Fruit fly (Drosophila melanogaster): ENCODE measurements around the gene Ncc69.

Gene Ncc69

DNA sequence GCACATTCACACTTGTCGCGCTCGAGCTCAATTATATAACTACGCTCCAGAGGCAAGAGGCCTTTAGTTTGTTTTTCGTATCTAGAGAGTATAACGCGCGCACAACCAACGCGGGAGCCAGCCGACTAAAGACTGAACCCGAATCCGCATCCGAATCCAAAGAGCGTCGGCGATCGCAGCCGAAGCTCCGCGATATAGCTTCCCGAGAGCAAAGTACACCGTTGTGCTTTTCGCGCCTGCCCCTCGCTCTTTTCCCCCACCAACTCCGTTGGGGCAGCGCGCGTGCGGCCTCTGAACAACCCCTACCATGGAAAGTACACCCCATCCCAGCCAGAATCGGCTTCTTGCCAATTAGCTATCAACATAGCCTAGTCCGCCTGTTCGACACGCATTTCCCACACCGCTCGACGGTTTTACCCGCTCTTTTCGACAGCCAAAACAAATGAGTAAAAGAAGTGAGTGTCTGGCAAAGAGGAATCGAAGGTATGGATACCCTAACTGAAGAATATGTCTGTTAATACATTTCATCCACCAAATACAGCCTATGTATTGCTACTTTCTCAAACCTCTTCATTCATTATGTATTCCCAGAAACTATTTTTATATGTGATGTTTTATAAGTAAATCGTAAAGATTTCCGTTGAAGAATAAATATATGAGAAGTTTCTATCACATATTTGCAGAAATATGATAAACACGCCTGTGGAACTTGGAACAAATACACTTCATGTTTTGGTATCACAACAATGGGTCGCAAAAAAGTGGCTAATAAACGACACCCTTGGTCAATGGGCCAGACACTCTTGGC lies 17.5 kb upstream of the Ncc69 start (continued):
- TF ChIP-seq Chrac-16 (GFP tag; optimal IDR thresholded peaks at IDR 0.05), result no peak
- TF ChIP-seq C15 (GFP tag; IDR thresholded peaks at IDR 0.05), result peak; percentile 34; the same call in 1 of the 3 replicates
- TF ChIP-seq Drgx (GFP tag; IDR thresholded peaks at IDR 0.05), result peak; percentile 90
- no peak for TF ChIP-seq CG11085 (GFP tag; IDR thresholded peaks at IDR 0.05)
- peak; percentile 54; the same call in 1 of the 2 replicates for TF ChIP-seq amos (GFP tag; IDR thresholded peaks at IDR 0.05; ENCODE audit: partially characterized antibody)
- no peak for TF ChIP-seq CG31441 (GFP tag; IDR thresholded peaks at IDR 0.05)
- TF ChIP-seq NC2α (GFP tag; optimal IDR thresholded peaks at IDR 0.05), result no peak
- no peak for TF ChIP-seq vnd (GFP tag; IDR thresholded peaks at IDR 0.05; ENCODE audit: partially characterized antibody)
- no peak for TF ChIP-seq Dref (GFP tag; IDR thresholded peaks at IDR 0.05)
- TF ChIP-seq CG34224 (GFP tag; IDR thresholded peaks at IDR 0.05; ENCODE audit: partially characterized antibody), result peak; percentile 43; the same call in 1 of the 3 replicates
- peak; percentile 21; the same call in 1 of the 2 replicates for TF ChIP-seq HLH3B (GFP tag; IDR thresholded peaks at IDR 0.05)
- TF ChIP-seq Ptx1 (GFP tag; IDR thresholded peaks at IDR 0.05), result peak; percentile 14; the same call in 1 of the 2 replicates
- no peak for TF ChIP-seq ewg (GFP tag; optimal IDR thresholded peaks at IDR 0.05)
- TF ChIP-seq CG11247 (GFP tag; IDR thresholded peaks at IDR 0.05), result no peak
- peak; percentile 8 for TF ChIP-seq tap (tag; optimal IDR thresholded peaks at IDR 0.05)
- no peak for TF ChIP-seq jumu (GFP tag; optimal IDR thresholded peaks at IDR 0.05)
- no peak for TF ChIP-seq dati (GFP tag; IDR thresholded peaks at IDR 0.05)
- no peak for TF ChIP-seq CG16813 (GFP tag; IDR thresholded peaks at IDR 0.05; ENCODE audit: partially characterized antibody)
- no peak for TF ChIP-seq CG8478 (optimal IDR thresholded peaks at IDR 0.05)
- no peak for TF ChIP-seq CG11695 (GFP tag; IDR thresholded peaks at IDR 0.05)
- no peak for TF ChIP-seq psq (GFP tag; optimal IDR thresholded peaks at IDR 0.05)
- no peak for TF ChIP-seq esg (GFP tag; conservative IDR thresholded peaks at IDR 0.05)
- TF ChIP-seq toy (GFP tag; IDR thresholded peaks at IDR 0.05), result no peak
- no peak for TF ChIP-seq ATbp (GFP tag; optimal IDR thresholded peaks at IDR 0.05)
- peak; percentile 12; the same call in 1 of the 2 replicates for TF ChIP-seq E2f2 (GFP tag; IDR thresholded peaks at IDR 0.05)
- no peak for TF ChIP-seq ems (GFP tag; optimal IDR thresholded peaks at IDR 0.05)
- TF ChIP-seq Bgb (GFP tag; IDR thresholded peaks at IDR 0.05; ENCODE audit: partially characterized antibody), result peak; percentile 58; the same call in 1 of the 2 replicates
- TF ChIP-seq bab2 (GFP tag; optimal IDR thresholded peaks at IDR 0.05), result no peak
- peak; percentile 21 for TF ChIP-seq CG13775 (GFP tag; optimal IDR thresholded peaks at IDR 0.05)
- TF ChIP-seq CG6654 (GFP tag; optimal IDR thresholded peaks at IDR 0.05), result no peak
- TF ChIP-seq pum (GFP tag; optimal IDR thresholded peaks at IDR 0.05), result no peak
- peak; percentile 84 for TF ChIP-seq cwo (GFP tag; optimal IDR thresholded peaks at IDR 0.05)
- peak; percentile 0 for TF ChIP-seq CG18619 (GFP tag; optimal IDR thresholded peaks at IDR 0.05)
- TF ChIP-seq hb (GFP tag; IDR thresholded peaks at IDR 0.05; ENCODE audit: partially characterized antibody), result no peak
- peak; percentile 66 for TF ChIP-seq Hmr (GFP tag; optimal IDR thresholded peaks at IDR 0.05)
- TF ChIP-seq PHDP (tag; optimal IDR thresholded peaks at IDR 0.05), result peak; percentile 4
- TF ChIP-seq fd64A (GFP tag; optimal IDR thresholded peaks at IDR 0.05), result no peak
- no peak for TF ChIP-seq CG2199 (GFP tag; IDR thresholded peaks at IDR 0.05)
- TF ChIP-seq cas (GFP tag; IDR thresholded peaks at IDR 0.05), result no peak
- TF ChIP-seq prd (optimal IDR thresholded peaks at IDR 0.05), result no peak
- peak; percentile 26; the same call in 2 of the 3 replicates for TF ChIP-seq prd (GFP tag; IDR thresholded peaks at IDR 0.05)
- TF ChIP-seq CG10431 (GFP tag; optimal IDR thresholded peaks at IDR 0.05), result peak; percentile 12
- no peak for TF ChIP-seq pho (GFP tag; optimal IDR thresholded peaks at IDR 0.05)
- TF ChIP-seq crp (GFP tag; optimal IDR thresholded peaks at IDR 0.05), result no peak
- TF ChIP-seq oc (tag; optimal IDR thresholded peaks at IDR 0.05), result no peak
- no peak for TF ChIP-seq salm (tag; optimal IDR thresholded peaks at IDR 0.05)
- no peak for TF ChIP-seq aop (GFP tag; IDR thresholded peaks at IDR 0.05)
- TF ChIP-seq fu2 (GFP tag; optimal IDR thresholded peaks at IDR 0.05), result no peak
- TF ChIP-seq CG4707 (GFP tag; optimal IDR thresholded peaks at IDR 0.05), result no peak
- TF ChIP-seq CG6765 (GFP tag; optimal IDR thresholded peaks at IDR 0.05), result peak; percentile 8

All from whole organism, embryonic.